Worm (Caenorhabditis elegans): ENCODE measurements around the gene E02H4.7.

Gene E02H4.7

DNA sequence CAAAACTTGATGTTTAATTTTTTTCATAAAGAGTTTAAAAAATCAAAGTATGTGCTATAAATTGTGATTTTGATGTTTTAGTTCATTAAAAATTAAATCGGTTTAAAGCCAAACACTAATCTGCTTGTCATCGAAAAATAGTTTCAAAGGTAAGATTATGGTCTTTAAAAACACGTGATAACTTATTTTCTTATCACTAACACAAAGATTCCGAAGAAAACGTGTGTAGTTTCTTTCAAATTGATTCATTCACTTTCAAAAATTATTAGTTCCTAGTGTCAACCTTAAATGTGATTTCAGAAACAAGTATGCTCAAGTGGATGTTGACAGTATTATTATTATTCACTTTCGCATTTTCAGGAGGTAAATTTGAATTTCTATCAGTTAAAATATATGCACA is at the start of gene E02H4.7:
E02H4.7 (plus strand) TSS at position 301 of the 400 bp plus-strand sequence.
- TF ChIP-seq ama-1 (optimal IDR thresholded peaks at IDR 0.05) (no peak), F13C5.2 (tag; optimal IDR thresholded peaks at IDR 0.05) (no peak), tbx-11 (GFP tag; IDR thresholded peaks at IDR 0.05) (no peak), flt-1 (GFP tag; IDR thresholded peaks at IDR 0.05) (no peak)

DNA sequence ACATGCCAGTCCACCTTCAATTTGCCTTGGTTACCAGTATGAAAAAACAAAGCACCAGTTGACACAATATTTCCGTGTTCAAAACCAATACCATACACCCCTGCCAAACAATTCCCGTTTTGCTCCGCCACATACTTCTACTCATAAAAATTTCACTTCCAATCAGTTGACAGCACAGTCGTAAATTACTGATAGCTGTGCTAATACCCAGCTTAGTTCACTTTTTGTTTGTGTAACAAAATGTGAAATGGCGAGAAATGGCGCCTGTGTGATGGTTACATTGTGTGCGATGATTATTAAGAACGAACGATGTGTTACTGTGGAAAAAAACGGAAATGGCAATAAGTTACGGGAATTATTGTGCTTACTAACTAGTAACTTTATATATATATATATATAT is 49.8 kb upstream of the E02H4.7 start:
- TF ChIP-seq ets-7 (tag; optimal IDR thresholded peaks at IDR 0.05) (no peak), scrt-1 (GFP tag; IDR thresholded peaks at IDR 0.05) (no peak), aly-1 (tag; optimal IDR thresholded peaks at IDR 0.05) (no peak), flt-1 (GFP tag; IDR thresholded peaks at IDR 0.05) (no peak), ceh-36 (tag; optimal IDR thresholded peaks at IDR 0.05) (no peak), B0310.2 (tag; optimal IDR thresholded peaks at IDR 0.05) (no peak), ceh-13 (GFP tag; optimal IDR thresholded peaks at IDR 0.05) (no peak), sea-1 (GFP tag; conservative IDR thresholded peaks at IDR 0.05) (no peak), tbx-11 (GFP tag; IDR thresholded peaks at IDR 0.05) (no peak), hmbx-1 (tag; optimal IDR thresholded peaks at IDR 0.05) (no peak), tbx-37 (GFP tag; conservative IDR thresholded peaks at IDR 0.05) (no peak), hnd-1 (tag; optimal IDR thresholded peaks at IDR 0.05) (no peak), ama-1 (optimal IDR thresholded peaks at IDR 0.05) (no peak), hmg-4 (GFP tag; optimal IDR thresholded peaks at IDR 0.05) (no peak), F13C5.2 (tag; optimal IDR thresholded peaks at IDR 0.05) (no peak), tra-4 (tag; optimal IDR thresholded peaks at IDR 0.05) (no peak), pes-1 (GFP tag; IDR thresholded peaks at IDR 0.05) (no peak)

DNA sequence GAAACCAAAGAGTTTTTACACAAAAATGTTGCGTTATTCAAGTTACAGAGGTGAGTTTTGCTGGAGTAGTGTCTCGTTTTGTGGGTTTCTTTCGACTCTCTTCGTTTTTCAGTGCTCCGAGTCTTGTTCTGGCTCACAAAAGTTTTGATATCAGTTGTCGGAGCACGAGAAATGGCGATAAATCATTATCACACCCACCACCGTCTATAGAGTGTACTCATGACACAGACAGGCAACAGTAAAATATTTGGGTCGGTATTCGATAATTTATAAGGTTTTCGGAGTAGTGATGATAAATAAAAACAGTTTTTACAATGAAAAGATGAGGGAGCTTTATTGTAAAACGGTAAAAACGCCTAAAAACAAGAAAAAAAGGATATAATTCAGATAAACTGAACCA is 48.1 kb upstream of the E02H4.7 start, which contains the start of gene ceh-37:
ceh-37 (minus strand) TSS at position 59 of the 400 bp plus-strand sequence.
- no peak for TF ChIP-seq flt-1 (GFP tag; IDR thresholded peaks at IDR 0.05)
- TF ChIP-seq tra-4 (tag; optimal IDR thresholded peaks at IDR 0.05) = no peak
- no peak for TF ChIP-seq hmg-4 (GFP tag; optimal IDR thresholded peaks at IDR 0.05)
- TF ChIP-seq B0310.2 (tag; optimal IDR thresholded peaks at IDR 0.05) = no peak
- no peak for TF ChIP-seq tbx-11 (GFP tag; IDR thresholded peaks at IDR 0.05)

DNA sequence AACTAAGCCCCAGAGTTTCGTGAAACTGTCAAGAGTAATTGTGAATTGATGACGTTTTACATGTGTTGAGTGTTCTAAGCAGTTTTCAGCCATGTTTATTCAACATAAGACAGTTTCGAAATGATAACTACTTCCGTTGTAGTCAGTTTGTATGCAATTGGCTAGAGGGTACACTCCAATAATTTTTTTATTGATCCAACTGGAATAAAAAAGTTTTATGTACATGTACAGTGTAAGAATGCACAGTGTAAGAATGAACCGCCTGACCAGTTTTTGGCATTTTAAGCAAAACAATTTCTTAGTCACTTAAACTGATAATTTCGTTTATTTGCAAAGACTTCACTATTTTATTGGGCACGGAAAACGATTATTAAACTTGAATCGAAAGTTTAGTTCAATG is 42.8 kb upstream of the E02H4.7 start:
- TF ChIP-seq tra-4 (tag; optimal IDR thresholded peaks at IDR 0.05) (no peak), tbx-11 (GFP tag; IDR thresholded peaks at IDR 0.05) (no peak), hmg-4 (GFP tag; optimal IDR thresholded peaks at IDR 0.05) (no peak), ama-1 (optimal IDR thresholded peaks at IDR 0.05) (no peak), ets-7 (tag; optimal IDR thresholded peaks at IDR 0.05) (no peak), hnd-1 (tag; optimal IDR thresholded peaks at IDR 0.05) (no peak)

- TF ChIP-seq pes-1 (GFP tag; IDR thresholded peaks at IDR 0.05) (no peak), flt-1 (GFP tag; IDR thresholded peaks at IDR 0.05) (no peak), ama-1 (optimal IDR thresholded peaks at IDR 0.05) (no peak), hnd-1 (tag; optimal IDR thresholded peaks at IDR 0.05) (no peak), ceh-36 (tag; optimal IDR thresholded peaks at IDR 0.05) (no peak), tbx-37 (GFP tag; conservative IDR thresholded peaks at IDR 0.05) (no peak), sea-1 (GFP tag; conservative IDR thresholded peaks at IDR 0.05) (no peak), ets-7 (tag; optimal IDR thresholded peaks at IDR 0.05) (no peak), aly-1 (tag; optimal IDR thresholded peaks at IDR 0.05) (no peak), F13C5.2 (tag; optimal IDR thresholded peaks at IDR 0.05) (no peak), tra-4 (tag; optimal IDR thresholded peaks at IDR 0.05) (no peak), ceh-13 (GFP tag; optimal IDR thresholded peaks at IDR 0.05) (no peak), scrt-1 (GFP tag; IDR thresholded peaks at IDR 0.05) (no peak), tbx-11 (GFP tag; IDR thresholded peaks at IDR 0.05) (no peak)
Measured at ce11 chrX:14214520-14215023, 41.5 kb upstream of the E02H4.7 start, which contains the start of gene K06G5.1. K06G5.1 (plus strand) TSS chrX:14214973.

DNA sequence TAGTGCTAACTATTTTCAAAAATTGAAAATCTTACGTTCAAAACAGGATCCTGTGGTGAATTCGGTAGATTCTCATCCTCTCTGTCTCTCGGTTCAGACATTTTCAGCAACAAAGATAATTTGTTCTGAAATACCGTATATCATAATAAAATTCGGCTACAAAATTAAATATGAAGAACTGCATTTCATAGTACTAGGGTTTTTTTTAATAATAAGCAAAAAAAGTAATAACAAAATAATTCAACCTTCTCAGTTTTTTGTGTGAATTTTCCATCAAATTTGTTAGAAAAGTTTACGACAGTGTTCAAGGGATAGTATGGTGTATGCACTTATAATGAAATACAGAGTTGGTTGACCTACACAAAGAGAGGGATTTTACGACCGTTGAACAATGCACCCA is 32.9 kb upstream of the E02H4.7 start, which contains the start of gene K06G5.3:
K06G5.3 (minus strand) TSS at position 101 of the 400 bp plus-strand sequence.
- TF ChIP-seq scrt-1 (GFP tag; IDR thresholded peaks at IDR 0.05) = no peak
- TF ChIP-seq tbx-37 (GFP tag; conservative IDR thresholded peaks at IDR 0.05) = no peak
- TF ChIP-seq ama-1 (optimal IDR thresholded peaks at IDR 0.05) = no peak
- TF ChIP-seq F13C5.2 (tag; optimal IDR thresholded peaks at IDR 0.05) = no peak
- TF ChIP-seq B0310.2 (tag; optimal IDR thresholded peaks at IDR 0.05) = no peak
- TF ChIP-seq sea-1 (GFP tag; conservative IDR thresholded peaks at IDR 0.05) = no peak
- TF ChIP-seq hmg-4 (GFP tag; optimal IDR thresholded peaks at IDR 0.05) = no peak
- no peak for TF ChIP-seq ceh-36 (tag; optimal IDR thresholded peaks at IDR 0.05)
- no peak for TF ChIP-seq ets-7 (tag; optimal IDR thresholded peaks at IDR 0.05)
- no peak for TF ChIP-seq aly-1 (tag; optimal IDR thresholded peaks at IDR 0.05)
- TF ChIP-seq tbx-11 (GFP tag; IDR thresholded peaks at IDR 0.05) = no peak
- no peak for TF ChIP-seq ceh-13 (GFP tag; optimal IDR thresholded peaks at IDR 0.05)
- TF ChIP-seq flt-1 (GFP tag; IDR thresholded peaks at IDR 0.05) = no peak
- TF ChIP-seq hmbx-1 (tag; optimal IDR thresholded peaks at IDR 0.05) = no peak
- TF ChIP-seq tra-4 (tag; optimal IDR thresholded peaks at IDR 0.05) = no peak
- no peak for TF ChIP-seq pes-1 (GFP tag; IDR thresholded peaks at IDR 0.05)
- TF ChIP-seq hnd-1 (tag; optimal IDR thresholded peaks at IDR 0.05) = no peak

ce11 chrX:14225273-14225672 is 30.8 kb upstream of the E02H4.7 start, which contains the start of gene cyp-13B2:
cyp-13B2 (plus strand) TSS chrX:14225573.
- no peak for TF ChIP-seq tbx-37 (GFP tag; conservative IDR thresholded peaks at IDR 0.05)
- no peak for TF ChIP-seq aly-1 (tag; optimal IDR thresholded peaks at IDR 0.05)
- no peak for TF ChIP-seq ets-7 (tag; optimal IDR thresholded peaks at IDR 0.05)
- no peak for TF ChIP-seq scrt-1 (GFP tag; IDR thresholded peaks at IDR 0.05)
- no peak for TF ChIP-seq hmbx-1 (tag; optimal IDR thresholded peaks at IDR 0.05)
- no peak for TF ChIP-seq tra-4 (tag; optimal IDR thresholded peaks at IDR 0.05)
- TF ChIP-seq B0310.2 (tag; optimal IDR thresholded peaks at IDR 0.05) = no peak
- no peak for TF ChIP-seq ama-1 (optimal IDR thresholded peaks at IDR 0.05)
- no peak for TF ChIP-seq F13C5.2 (tag; optimal IDR thresholded peaks at IDR 0.05)
- TF ChIP-seq pes-1 (GFP tag; IDR thresholded peaks at IDR 0.05) = no peak
- TF ChIP-seq tbx-11 (GFP tag; IDR thresholded peaks at IDR 0.05) = no peak
- no peak for TF ChIP-seq hmg-4 (GFP tag; optimal IDR thresholded peaks at IDR 0.05)
- no peak for TF ChIP-seq ceh-13 (GFP tag; optimal IDR thresholded peaks at IDR 0.05)
- TF ChIP-seq hnd-1 (tag; optimal IDR thresholded peaks at IDR 0.05) = no peak
- TF ChIP-seq sea-1 (GFP tag; conservative IDR thresholded peaks at IDR 0.05) = no peak
- no peak for TF ChIP-seq flt-1 (GFP tag; IDR thresholded peaks at IDR 0.05)
- TF ChIP-seq ceh-36 (tag; optimal IDR thresholded peaks at IDR 0.05) = no peak
